Fruit fly (Drosophila melanogaster) whole organism: ENCODE measurements around the gene CG16974.

Experiments used
- CG8478 ChIP-seq: fragments of >200 bp; optimal IDR thresholded peaks from 2 replicates; lab custom pipeline; 2018; ENCODE audit warnings: inconsistent platforms
- Dll ChIP-seq: fragments of >200 bp; optimal IDR thresholded peaks from 2 replicates; lab custom pipeline; 2017
- EcR ChIP-seq, 2 experiments: fragments of >200 bp; optimal IDR thresholded peaks; 2 replicates each; lab custom pipeline; 2017; ENCODE audit warnings: missing biosample characterization in 2 of 2, missing genetic modification characterization in 2 of 2, missing genetic modification reagents in 2 of 2
- pan ChIP-seq: fragments of >200 bp; optimal IDR thresholded peaks from 2 replicates; lab custom pipeline; 2017
- usp ChIP-seq: fragments of >200 bp; optimal IDR thresholded peaks from 2 replicates; lab custom pipeline; 2017; ENCODE audit warnings: missing biosample characterization, missing genetic modification characterization, mixed read lengths

dm6 chr2L:13176123-13176522, 15.7 kb downstream of the CG16974 start, which contains the start of gene CG43925:
- no peak for TF ChIP-seq usp
- no peak for TF ChIP-seq Dll (lab: Kevin White, UChicago)
- no peak for TF ChIP-seq EcR (GFP tag; optimal IDR thresholded peaks at IDR 0.05; lab: Kevin White, UChicago)
- TF ChIP-seq pan = no peak
- TF ChIP-seq CG8478 (lab: Kevin White, UChicago) = no peak
